Worm (Caenorhabditis elegans) whole organism, L4/young adult: ENCODE results near the gene sra-6.
A peak's percentile ranks its signal among the peaks of the same experiment; 100 is the strongest.

ENCODE experiments used
- W03F9.2 ChIP-seq: fragments of 150-350 bp; optimal IDR thresholded peaks from 2 replicates; lab custom pipeline; 2014; ENCODE audit warnings: missing biosample characterization, missing genetic modification characterization
- dao-5 ChIP-seq: sonication (generic microtip); optimal IDR thresholded peaks from 2 replicates; lab custom pipeline; 2016; ENCODE audit warnings: missing genotype, missing genetic modification characterization, moderate library complexity, missing compliant biosample characterization
- him-1 ChIP-seq: sonication (generic microtip); optimal IDR thresholded peaks from 2 replicates; lab custom pipeline; 2016; ENCODE audit warnings: missing genotype, missing genetic modification reagents, missing genetic modification characterization, missing compliant biosample characterization

sra-6 gene

DNA sequence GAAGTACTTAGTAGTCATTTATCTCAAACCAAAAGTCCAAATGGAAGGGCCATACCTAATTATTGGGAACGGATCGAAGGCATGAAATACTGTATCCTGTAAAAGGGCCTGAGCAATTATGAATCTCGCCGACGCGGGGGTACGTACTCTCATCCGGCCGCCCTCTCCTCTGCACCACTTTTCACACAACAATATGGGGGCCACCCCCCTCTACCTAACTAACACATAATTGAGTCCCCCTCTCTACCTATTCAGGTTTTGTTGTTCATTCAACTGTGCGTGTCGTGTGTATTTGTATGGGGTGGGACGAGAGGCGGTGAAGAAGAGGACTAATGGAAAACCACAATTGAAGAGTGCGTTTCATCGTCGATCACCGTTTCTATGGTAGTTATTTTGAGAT, 23.8 kb upstream of the sra-6 start:
- TF ChIP-seq him-1 (tag; lab: Kevin White, UChicago) (no peak), W03F9.2 (tag; lab: Kevin White, UChicago) (no peak), dao-5 (no peak)

DNA sequence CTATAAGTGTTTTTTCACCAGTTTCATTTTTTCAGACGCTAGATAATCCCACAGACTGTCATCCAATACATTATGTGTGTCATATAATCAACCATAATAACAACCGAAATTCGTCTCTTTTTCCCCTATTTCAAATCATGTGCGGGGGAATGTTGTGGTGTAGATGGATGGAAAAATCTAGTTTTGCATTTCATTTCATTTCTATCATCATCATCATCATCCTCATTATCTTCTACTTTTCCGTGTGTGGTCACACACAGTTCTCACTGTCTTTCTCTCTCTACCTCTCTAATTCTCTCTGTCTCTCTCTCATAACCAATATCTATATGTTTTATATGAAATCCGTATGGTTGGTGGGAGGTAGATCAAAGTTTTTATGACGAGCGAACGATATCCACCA, 22.8 kb upstream of the sra-6 start:
- no peak for TF ChIP-seq W03F9.2 (tag; lab: Kevin White, UChicago)
- TF ChIP-seq him-1 (tag; lab: Kevin White, UChicago): no peak
- TF ChIP-seq dao-5: no peak

DNA sequence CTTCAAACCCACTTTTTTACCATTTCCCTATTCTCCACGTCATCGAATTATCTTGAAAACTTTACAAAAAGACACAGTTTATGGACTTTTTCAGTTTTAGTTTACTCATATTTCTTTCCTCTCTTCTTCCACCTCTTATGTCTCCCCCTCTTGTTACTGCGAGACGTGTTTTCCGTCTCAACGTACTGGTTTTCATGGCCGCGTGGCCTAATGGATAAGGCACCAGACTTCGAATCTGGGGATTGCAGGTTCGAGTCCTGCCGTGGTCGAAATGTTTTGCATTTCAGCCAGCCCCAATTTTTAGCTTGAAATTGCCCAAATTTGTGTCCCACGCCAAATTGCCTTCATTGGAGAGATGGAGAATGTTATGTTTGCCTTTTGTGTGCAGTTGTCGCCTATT, 15.4 kb upstream of the sra-6 start:
- TF ChIP-seq dao-5 (peak; percentile 80), W03F9.2 (tag; lab: Kevin White, UChicago) (no peak), him-1 (tag; lab: Kevin White, UChicago) (peak; percentile 49)

DNA sequence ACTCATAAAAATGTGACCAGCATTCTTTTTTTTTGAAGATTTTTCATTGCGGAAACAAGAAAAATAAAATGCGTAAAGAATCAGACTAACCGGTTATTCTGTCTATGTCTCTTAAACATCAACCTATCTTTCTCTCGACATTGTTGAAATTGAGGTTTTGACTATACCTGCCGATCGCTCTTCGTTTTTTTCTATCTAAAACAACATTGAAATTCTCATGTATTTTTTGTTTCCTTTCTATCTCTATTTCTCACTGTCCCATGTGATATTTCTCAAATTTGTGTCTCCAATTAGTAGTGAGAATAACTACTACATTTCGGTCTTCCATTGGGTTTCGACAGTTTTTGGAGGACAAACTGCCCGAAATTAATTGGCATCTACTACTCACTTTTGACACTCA, 10.3 kb upstream of the sra-6 start:
- no peak for TF ChIP-seq him-1 (tag; lab: Kevin White, UChicago)
- no peak for TF ChIP-seq W03F9.2 (tag; lab: Kevin White, UChicago)
- no peak for TF ChIP-seq dao-5

DNA sequence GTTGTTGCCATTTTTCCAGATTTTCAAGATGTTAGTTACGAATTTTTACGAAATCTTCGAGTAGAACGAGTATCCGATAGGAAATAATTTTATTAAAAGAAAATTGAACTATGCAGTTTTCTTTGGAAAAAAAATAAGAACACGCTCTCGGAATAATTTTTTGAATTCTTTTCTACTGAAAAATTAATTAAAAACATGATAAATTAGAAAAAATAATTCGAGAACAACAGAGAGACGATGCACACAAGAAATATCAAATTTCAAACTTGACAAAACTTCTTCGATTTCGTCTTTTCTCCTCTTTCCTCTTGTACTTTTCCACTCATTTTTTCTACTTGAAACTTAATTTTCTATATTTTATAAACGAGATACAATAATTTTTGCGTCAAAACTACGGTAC, 9.3 kb upstream of the sra-6 start, which contains the start of gene F35H8.4:
F35H8.4 (minus strand) TSS at position 101 of the 400 bp plus-strand sequence.
- TF ChIP-seq him-1 (tag; lab: Kevin White, UChicago): no peak
- no peak for TF ChIP-seq W03F9.2 (tag; lab: Kevin White, UChicago)
- TF ChIP-seq dao-5: no peak

DNA sequence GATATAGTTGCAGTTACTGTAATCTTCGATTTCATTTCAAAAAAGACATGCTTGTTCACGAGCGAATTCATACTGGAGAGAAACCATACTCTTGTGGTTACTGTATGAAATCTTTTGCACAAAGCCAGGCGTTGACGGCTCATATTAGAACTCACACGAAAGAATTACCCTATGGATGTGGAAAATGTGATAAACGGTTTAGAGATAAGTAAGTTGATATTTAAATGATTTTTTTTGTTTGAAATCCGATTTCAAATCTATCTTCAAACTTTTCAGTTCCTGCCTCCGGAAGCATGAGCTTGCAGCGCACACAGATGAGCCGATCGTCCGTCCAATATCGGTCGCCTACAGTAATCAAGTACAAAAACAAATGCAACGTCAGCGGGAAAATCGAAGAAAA, 8.3 kb upstream of the sra-6 start:
- no peak for TF ChIP-seq dao-5
- no peak for TF ChIP-seq him-1 (tag; lab: Kevin White, UChicago)
- TF ChIP-seq W03F9.2 (tag; lab: Kevin White, UChicago): no peak

DNA sequence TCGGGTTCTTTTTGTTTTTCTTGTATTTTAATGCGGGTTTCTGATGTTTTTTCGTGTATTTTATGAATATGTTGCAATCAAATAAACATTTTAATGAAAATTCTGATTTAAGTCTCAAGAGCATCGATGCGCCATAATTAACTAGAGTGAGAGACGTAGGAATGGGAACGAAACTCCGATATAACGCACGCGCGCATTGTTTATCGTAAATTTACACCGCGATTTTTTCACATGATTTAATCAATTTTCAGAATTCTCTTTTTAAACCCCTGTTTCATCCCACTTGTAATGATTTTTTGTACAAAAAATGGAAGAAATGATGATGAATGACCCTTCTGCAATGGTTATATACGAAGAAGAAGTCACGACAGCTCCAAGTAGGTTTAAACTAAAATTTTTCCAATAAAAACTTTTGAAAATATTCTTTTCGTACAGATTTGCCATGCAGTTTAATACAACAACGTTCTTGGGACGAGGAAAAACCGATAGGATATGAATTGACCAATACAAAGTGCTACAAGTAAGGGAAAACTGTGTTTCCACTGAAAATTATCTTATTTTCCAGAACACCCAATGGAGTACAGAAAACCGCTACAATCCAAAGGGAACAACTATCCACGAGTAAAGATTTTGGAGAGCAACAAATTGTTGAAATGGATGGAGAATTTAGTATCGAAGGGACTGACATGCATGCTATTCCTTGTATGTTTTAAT, 7.0 kb upstream of the sra-6 start, which contains the start of gene zfp-2:
zfp-2 (plus strand) TSS at position 214 of the 714 bp plus-strand sequence.
- TF ChIP-seq dao-5 (no peak), W03F9.2 (tag; lab: Kevin White, UChicago) (no peak), him-1 (tag; lab: Kevin White, UChicago) (no peak)

DNA sequence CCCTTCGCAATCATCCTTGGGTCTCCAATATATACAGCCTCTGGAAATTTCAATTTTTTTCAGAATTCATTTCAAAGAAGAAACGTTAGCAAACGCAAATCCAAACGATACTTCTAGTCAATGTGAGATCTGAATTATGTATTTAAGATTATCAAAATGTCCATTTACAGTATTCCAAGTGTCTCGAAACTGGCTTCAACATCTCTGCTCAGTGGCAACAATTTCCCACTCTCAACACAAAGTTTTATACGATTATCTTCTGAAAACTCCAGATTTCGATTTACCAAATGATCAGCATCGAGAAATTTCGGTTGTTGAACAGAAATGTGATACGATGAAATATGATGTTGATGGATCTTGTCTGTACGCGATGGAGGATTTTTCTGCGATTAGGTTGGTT, 6.0 kb upstream of the sra-6 start:
- no peak for TF ChIP-seq dao-5
- no peak for TF ChIP-seq W03F9.2 (tag; lab: Kevin White, UChicago)
- TF ChIP-seq him-1 (tag; lab: Kevin White, UChicago): no peak

DNA sequence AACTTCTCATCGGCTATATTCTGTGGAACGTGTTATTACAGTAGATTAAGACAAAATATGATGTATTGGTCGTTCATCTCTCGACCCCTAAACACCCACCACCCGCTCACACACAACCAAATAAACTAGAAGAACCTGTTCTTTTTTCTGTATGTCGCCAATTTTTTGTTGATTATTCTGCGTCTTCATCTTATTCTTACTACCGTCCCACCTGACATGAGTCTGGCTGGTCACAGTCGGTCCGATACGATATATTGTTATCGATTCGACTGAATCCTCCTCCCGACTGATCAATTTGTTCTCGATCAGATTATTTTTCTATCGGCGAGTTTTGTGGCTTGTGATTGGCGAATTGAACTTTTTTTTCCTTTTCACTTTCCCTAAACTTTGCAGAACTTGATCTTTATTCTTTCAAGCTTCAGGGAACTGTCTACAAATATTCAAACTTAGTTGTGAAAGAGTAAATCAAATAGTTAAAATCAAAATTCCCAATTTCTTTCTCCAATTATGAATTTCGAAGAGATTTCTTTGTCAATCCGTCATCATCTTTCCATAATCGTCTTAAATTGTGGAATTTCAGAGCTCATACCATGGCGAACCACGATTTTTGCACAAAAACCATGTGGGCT, 4.4 kb upstream of the sra-6 start, which contains the start of gene F35H8.2:
F35H8.2 (plus strand) TSS at position 579 of the 629 bp plus-strand sequence.
- no peak for TF ChIP-seq W03F9.2 (tag; lab: Kevin White, UChicago)
- no peak for TF ChIP-seq dao-5
- no peak for TF ChIP-seq him-1 (tag; lab: Kevin White, UChicago)

DNA sequence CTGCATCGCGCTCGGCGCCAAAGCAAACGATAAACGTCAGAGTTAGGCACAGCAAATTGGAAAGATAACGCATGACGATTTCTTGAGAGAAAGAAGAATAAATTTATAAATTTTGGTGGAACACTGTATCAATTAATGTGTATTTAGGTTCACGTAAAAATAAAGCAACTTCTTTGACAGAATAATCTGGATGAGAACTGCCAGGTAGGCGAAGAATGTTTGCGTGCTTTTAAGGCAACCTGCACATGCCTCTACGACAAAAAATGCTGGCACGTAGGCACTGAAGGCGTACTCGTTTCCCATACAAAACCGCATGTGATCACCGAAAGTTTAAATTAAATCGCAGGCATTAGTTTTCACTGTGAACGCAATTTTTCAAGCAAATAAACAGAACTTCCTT, 2.6 kb upstream of the sra-6 start, which contains the start of gene F35H8.1:
F35H8.1 (minus strand) TSS at position 101 of the 400 bp plus-strand sequence.
- TF ChIP-seq W03F9.2 (tag; lab: Kevin White, UChicago) (no peak), him-1 (tag; lab: Kevin White, UChicago) (no peak), dao-5 (no peak)

DNA sequence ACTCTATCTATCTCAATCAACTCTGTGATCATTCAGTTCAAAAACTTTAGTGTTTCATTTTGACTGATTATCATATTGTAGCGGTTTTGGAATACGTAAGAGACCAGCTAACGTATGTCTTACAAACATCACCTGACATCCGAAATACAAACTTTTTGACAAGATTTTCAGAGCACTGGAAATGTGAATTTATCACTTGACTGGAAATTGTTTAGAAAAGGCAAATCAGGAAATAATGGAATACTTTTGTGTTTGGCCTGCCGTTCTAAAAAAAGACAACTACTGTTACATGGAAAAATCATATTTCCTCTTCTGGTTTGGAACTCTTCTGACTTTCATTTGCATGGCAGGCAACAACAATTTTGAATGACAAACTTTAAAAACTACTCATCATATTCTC, 918 bp upstream of the sra-6 start, which contains the start of gene F35H8.12:
F35H8.12 (plus strand) TSS at position 301 of the 400 bp plus-strand sequence.
- TF ChIP-seq dao-5: no peak
- no peak for TF ChIP-seq W03F9.2 (tag; lab: Kevin White, UChicago)
- TF ChIP-seq him-1 (tag; lab: Kevin White, UChicago): no peak

DNA sequence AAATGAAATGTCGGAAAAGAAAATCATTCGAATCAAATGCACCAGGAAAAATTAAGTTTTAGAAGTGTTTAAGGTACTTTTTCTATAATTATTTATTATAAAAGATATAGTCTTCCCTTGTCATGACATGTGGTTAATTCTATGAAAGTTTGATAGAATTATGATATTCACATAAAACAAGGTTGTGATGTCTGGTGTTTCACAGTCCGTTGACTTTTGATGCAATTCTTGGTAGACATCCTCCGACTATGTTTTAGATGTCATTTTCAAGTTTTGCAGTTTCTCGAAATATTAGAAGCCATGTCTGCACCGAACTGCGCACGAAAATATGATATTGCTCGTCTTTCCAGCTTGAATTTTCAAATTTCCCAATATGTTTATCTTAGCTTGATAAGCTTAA, 6.2 kb downstream of the sra-6 start, which contains the start of gene sra-7:
sra-7 (plus strand) TSS at position 301 of the 400 bp plus-strand sequence.
- TF ChIP-seq W03F9.2 (tag; lab: Kevin White, UChicago) (no peak), dao-5 (no peak), him-1 (tag; lab: Kevin White, UChicago) (no peak)

DNA sequence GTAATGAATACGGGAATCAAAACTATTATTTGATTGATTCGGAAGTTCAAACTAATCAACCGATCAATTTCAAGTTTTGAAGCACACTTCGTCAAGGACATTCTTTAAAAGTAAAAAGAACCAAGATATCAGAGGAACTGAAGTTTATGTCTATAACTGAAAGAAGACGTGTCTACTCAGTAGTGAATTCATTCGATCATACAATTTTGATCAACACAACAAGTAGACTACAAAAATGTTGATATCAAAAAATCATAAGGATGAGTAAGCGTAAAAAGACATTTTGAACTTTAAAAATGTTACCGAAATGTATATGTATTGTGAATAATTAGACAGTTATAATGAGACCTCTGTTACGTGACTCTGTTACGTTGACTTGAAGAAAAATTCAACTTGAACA, 7.8 kb downstream of the sra-6 start, which contains the start of gene sra-4:
sra-4 (minus strand) TSS at position 101 of the 400 bp plus-strand sequence.
- TF ChIP-seq dao-5 (no peak), W03F9.2 (tag; lab: Kevin White, UChicago) (no peak), him-1 (tag; lab: Kevin White, UChicago) (no peak)

DNA sequence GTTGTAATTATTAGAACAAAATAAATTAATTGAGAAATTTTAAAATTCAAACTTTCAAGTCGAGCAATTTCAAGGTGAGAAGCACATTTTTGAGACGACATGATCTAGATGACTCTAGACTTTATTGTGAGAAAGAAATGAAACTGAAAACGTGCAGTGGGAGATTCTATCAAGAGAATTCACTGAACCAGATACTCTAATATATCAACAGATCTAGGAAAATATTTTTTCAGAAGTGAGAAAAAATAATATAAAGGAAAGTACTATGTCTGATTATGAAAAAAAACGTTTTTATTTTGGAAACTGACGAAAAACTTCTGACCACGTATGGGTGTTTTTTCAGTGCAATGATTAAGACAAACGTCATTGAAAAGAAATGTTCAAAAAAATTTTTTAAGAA, 9.9 kb downstream of the sra-6 start, which contains the start of gene sra-3:
sra-3 (minus strand) TSS at position 101 of the 400 bp plus-strand sequence.
- TF ChIP-seq him-1 (tag; lab: Kevin White, UChicago) (no peak), dao-5 (no peak)
